Worm (Caenorhabditis elegans): ENCODE data around the gene sur-7.

ce11 chrX:16416790-16417330 is 40.5 kb downstream of the sur-7 start, which contains the start of gene eat-17:
- TF ChIP-seq ceh-39 (tag; optimal IDR thresholded peaks at IDR 0.05) (no peak), nhr-237 (tag; optimal IDR thresholded peaks at IDR 0.05) (no peak), ceh-43 (GFP tag; optimal IDR thresholded peaks at IDR 0.05) (no peak), ztf-11 (tag; optimal IDR thresholded peaks at IDR 0.05) (no peak), ces-1 (GFP tag; optimal IDR thresholded peaks at IDR 0.05) (no peak), nhr-2 (tag; optimal IDR thresholded peaks at IDR 0.05) (no peak), snpc-4 (tag; optimal IDR thresholded peaks at IDR 0.05) (no peak)
